Fruit fly (Drosophila melanogaster) whole organism, pupa: ENCODE results near the gene CG6271.

Source experiments
- CG10348 ChIP-seq: fragments of 200-800 bp; sonication (Bioruptor generic); IDR thresholded peaks from 2 replicates; pipeline ENCODE4 v1.3.6; 2022; ENCODE audit warnings: missing biosample characterization, missing genetic modification characterization
- CG13204 ChIP-seq: fragments of 200-800 bp; sonication (Bioruptor generic); optimal IDR thresholded peaks from 2 replicates; lab custom pipeline; 2018; ENCODE audit warnings: missing biosample characterization, mild to moderate bottlenecking, missing genetic modification characterization, moderate library complexity
- CG15710 ChIP-seq: fragments of 200-800 bp; sonication (Bioruptor generic); optimal IDR thresholded peaks from 2 replicates; lab custom pipeline; 2018; ENCODE audit warnings: missing biosample characterization, mild to moderate bottlenecking, missing genetic modification characterization, moderate library complexity
- CG4496 ChIP-seq: fragments of 200-800 bp; sonication (Bioruptor generic); IDR thresholded peaks from 3 replicates; pipeline ENCODE4 v1.3.6; 2022; ENCODE audit warnings: missing biosample characterization, missing genetic modification characterization
- CG8159 ChIP-seq: fragments of 200-800 bp; sonication (Bioruptor generic); optimal IDR thresholded peaks from 3 replicates; lab custom pipeline; 2018; ENCODE audit warnings: missing biosample characterization, mild to moderate bottlenecking, missing genetic modification characterization, moderate library complexity
- CG8301 ChIP-seq: fragments of 200-800 bp; sonication (Bioruptor generic); optimal IDR thresholded peaks from 2 replicates; lab custom pipeline; 2018; ENCODE audit warnings: missing biosample characterization, mild to moderate bottlenecking, missing genetic modification characterization
- D1 ChIP-seq: fragments of 200-800 bp; sonication (Bioruptor generic); optimal IDR thresholded peaks from 2 replicates; lab custom pipeline; 2018; ENCODE audit warnings: missing biosample characterization, mild to moderate bottlenecking, missing genetic modification characterization, moderate library complexity
- rn ChIP-seq: fragments of 200-800 bp; sonication (Bioruptor generic); IDR thresholded peaks from 2 replicates; pipeline ENCODE4 v1.3.6; 2022; ENCODE audit warnings: missing biosample characterization, missing genetic modification characterization

dm6 chr3R:27026009-27026408, at the start of gene CG6271:
- TF ChIP-seq CG13204 (GFP tag; lab: Kevin White, UChicago), result no peak
- TF ChIP-seq CG8301 (tag; lab: Kevin White, UChicago), result no peak
- no peak for TF ChIP-seq CG15710 (tag; lab: Kevin White, UChicago)
- no peak for TF ChIP-seq D1 (tag; lab: Kevin White, UChicago)
- TF ChIP-seq CG4496 (GFP tag; lab: Robert Waterston, UW), result no peak
- TF ChIP-seq rn (GFP tag; lab: Robert Waterston, UW), result no peak
- TF ChIP-seq CG10348 (GFP tag; lab: Robert Waterston, UW), result no peak
- no peak for TF ChIP-seq CG8159 (tag; lab: Kevin White, UChicago)
